Worm (Caenorhabditis elegans): ENCODE measurements around the gene kin-29.

DNA sequence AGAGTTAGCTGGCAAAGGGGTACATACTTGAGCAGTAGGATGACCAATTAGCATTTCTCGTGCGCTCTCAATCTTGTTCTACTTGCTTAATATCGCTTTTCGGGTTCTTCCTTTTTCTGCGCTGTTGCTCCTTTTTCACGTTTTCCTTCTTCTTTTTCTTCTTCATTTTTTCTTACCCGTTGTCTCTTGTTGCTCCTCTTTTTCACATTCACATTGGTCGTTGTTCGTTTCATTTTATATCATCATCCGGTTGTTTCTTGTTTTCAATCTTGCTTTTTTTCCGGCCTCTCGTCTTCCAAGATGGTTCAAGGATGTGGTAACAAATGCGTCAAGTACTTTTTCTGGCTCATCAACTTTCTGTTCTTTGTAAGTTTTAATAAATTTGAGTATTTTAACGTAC is 32.1 kb downstream of the kin-29 start, which contains the start of gene tsp-6:
- TF ChIP-seq crh-2 (tag; optimal IDR thresholded peaks at IDR 0.05), result no peak
- no peak for TF ChIP-seq lin-13 (GFP tag; optimal IDR thresholded peaks at IDR 0.05)
- no peak for TF ChIP-seq ztf-11 (tag; optimal IDR thresholded peaks at IDR 0.05)
- TF ChIP-seq lsy-2 (tag; optimal IDR thresholded peaks at IDR 0.05), result no peak
- no peak for TF ChIP-seq F13H6.1 (tag; optimal IDR thresholded peaks at IDR 0.05)
- no peak for TF ChIP-seq unc-39 (tag; optimal IDR thresholded peaks at IDR 0.05)
- TF ChIP-seq unc-62 (GFP tag; optimal IDR thresholded peaks at IDR 0.05), result no peak
- TF ChIP-seq alr-1 (tag; optimal IDR thresholded peaks at IDR 0.05), result no peak
- no peak for TF ChIP-seq ama-1 (optimal IDR thresholded peaks at IDR 0.05)
- no peak for TF ChIP-seq nhr-77 (tag; optimal IDR thresholded peaks at IDR 0.05)
- TF ChIP-seq elt-3 (tag; optimal IDR thresholded peaks at IDR 0.05), result no peak
- TF ChIP-seq egl-27 (tag; optimal IDR thresholded peaks at IDR 0.05), result no peak

Measured in whole organism, L2 larva.